Worm (Caenorhabditis elegans) whole organism, mixed stage, embryonic: ENCODE results near the gene cup-16.

Experiments used
- M03D4.4 ChIP-seq: sonication (generic microtip); optimal IDR thresholded peaks from 2 replicates; lab custom pipeline; 2017; ENCODE audit warnings: mild to moderate bottlenecking, missing genetic modification characterization, missing compliant biosample characterization
- bed-3 ChIP-seq: fragments of 200-800 bp; sonication (Bioruptor generic); optimal IDR thresholded peaks from 3 replicates; lab custom pipeline; 2018; ENCODE audit warnings: mild to moderate bottlenecking, missing genetic modification characterization, moderate library complexity, missing compliant biosample characterization
- ceh-83 ChIP-seq: fragments of 200-800 bp; sonication (Bioruptor generic); optimal IDR thresholded peaks from 2 replicates; lab custom pipeline; 2018; ENCODE audit warnings: mild to moderate bottlenecking, missing genetic modification characterization, missing compliant biosample characterization
- elt-3 ChIP-seq: fragments of 150-350 bp; optimal IDR thresholded peaks from 2 replicates; lab custom pipeline; 2014; ENCODE audit warnings: missing biosample characterization, missing genetic modification characterization
- lin-13 ChIP-seq: fragments of 150-350 bp; optimal IDR thresholded peaks from 2 replicates; lab custom pipeline; 2014; ENCODE audit warnings: missing biosample characterization, missing genetic modification characterization
- lin-32 ChIP-seq: fragments of 200-800 bp; sonication (Bioruptor generic); optimal IDR thresholded peaks from 2 replicates; lab custom pipeline; 2018; ENCODE audit warnings: mild to moderate bottlenecking, missing genetic modification characterization, missing compliant biosample characterization
- lsy-2 ChIP-seq: fragments of 150-350 bp; optimal IDR thresholded peaks from 2 replicates; lab custom pipeline; 2014; ENCODE audit warnings: missing biosample characterization, missing genetic modification characterization
- nhr-28 ChIP-seq: fragments of 150-350 bp; optimal IDR thresholded peaks from 2 replicates; lab custom pipeline; 2014; ENCODE audit warnings: missing biosample characterization, missing genetic modification characterization
- nhr-76 ChIP-seq: sonication (generic microtip); optimal IDR thresholded peaks from 2 replicates; lab custom pipeline; 2017; ENCODE audit warnings: missing biosample characterization, missing genetic modification characterization
- pha-4 ChIP-seq: fragments of 150-350 bp; optimal IDR thresholded peaks from 2 replicates; lab custom pipeline; 2018; ENCODE audit warnings: missing biosample characterization, missing genetic modification reagents, missing genetic modification characterization
- sptf-1 ChIP-seq: sonication (generic microtip); optimal IDR thresholded peaks from 2 replicates; lab custom pipeline; 2017; ENCODE audit warnings: mild to moderate bottlenecking, missing genetic modification characterization, moderate library complexity, missing compliant biosample characterization
- tbx-8 ChIP-seq: fragments of 200-800 bp; sonication (Bioruptor generic); optimal IDR thresholded peaks from 2 replicates; lab custom pipeline; 2018; ENCODE audit warnings: mild to moderate bottlenecking, missing genetic modification characterization, moderate library complexity, missing compliant biosample characterization
- ztf-11 ChIP-seq: fragments of 150-350 bp; optimal IDR thresholded peaks from 2 replicates; lab custom pipeline; 2014; ENCODE audit warnings: missing biosample characterization, missing genetic modification characterization

ce11 chrII:8664533-8664932, 42.4 kb upstream of the cup-16 start, which contains the start of gene etc-1:
- no peak for TF ChIP-seq M03D4.4 (tag; lab: Kevin White, UChicago)
- no peak for TF ChIP-seq pha-4 (tag; lab: Kevin White, UChicago)
- no peak for TF ChIP-seq nhr-28 (tag; lab: Kevin White, UChicago)
- TF ChIP-seq lsy-2: no peak
- no peak for TF ChIP-seq sptf-1
- TF ChIP-seq lin-13 (tag; lab: Kevin White, UChicago): no peak
- TF ChIP-seq ceh-83 (GFP tag; lab: Kevin White, UChicago): no peak
- TF ChIP-seq nhr-76 (tag; lab: Kevin White, UChicago): no peak
- no peak for TF ChIP-seq bed-3
- no peak for TF ChIP-seq ztf-11 (tag; lab: Kevin White, UChicago)
- TF ChIP-seq lin-32 (GFP tag; lab: Kevin White, UChicago): no peak
- no peak for TF ChIP-seq tbx-8 (GFP tag; lab: Kevin White, UChicago)
- no peak for TF ChIP-seq elt-3 (tag; lab: Kevin White, UChicago)
